Fruit fly (Drosophila melanogaster): ENCODE data around the gene CG42464.

DNA sequence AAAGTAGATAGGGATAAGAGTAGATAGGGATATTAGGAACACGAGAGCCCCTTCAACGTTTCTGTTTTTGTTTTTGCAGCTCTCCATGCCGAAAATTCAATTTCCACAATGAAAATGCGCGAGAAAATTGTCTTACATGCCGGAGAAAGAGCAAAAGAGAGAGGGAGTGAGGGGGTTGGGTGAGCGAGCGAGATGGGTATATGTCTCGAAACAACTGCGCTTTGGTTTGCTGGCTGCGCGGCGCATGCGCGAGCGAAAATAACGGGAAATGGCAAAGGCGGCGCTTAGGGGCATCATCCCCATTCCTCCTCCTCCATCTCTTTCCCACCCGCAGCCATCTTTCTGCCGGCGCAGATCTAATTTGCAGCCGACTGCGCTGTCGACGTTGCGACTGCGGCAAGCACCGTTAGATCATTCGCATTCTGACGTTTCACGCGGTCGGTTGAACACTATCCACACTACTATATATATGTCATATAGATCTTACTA, 36.9 kb upstream of the CG42464 start, which contains the start of gene Drgx:
- TF ChIP-seq Clk (GFP tag; optimal IDR thresholded peaks at IDR 0.05): no peak
- TF ChIP-seq CG12768 (GFP tag; optimal IDR thresholded peaks at IDR 0.05): no peak
- TF ChIP-seq CG11617 (GFP tag; optimal IDR thresholded peaks at IDR 0.05): no peak
- no peak for TF ChIP-seq bab1 (GFP tag; optimal IDR thresholded peaks at IDR 0.05)
- TF ChIP-seq Hr96 (GFP tag; optimal IDR thresholded peaks at IDR 0.05): no peak
- no peak for TF ChIP-seq cnc (optimal IDR thresholded peaks at IDR 0.05)
- TF ChIP-seq Mnt (GFP tag; optimal IDR thresholded peaks at IDR 0.05): no peak
- peak; percentile 46 for TF ChIP-seq ovo (GFP tag; optimal IDR thresholded peaks at IDR 0.05)
- no peak for TF ChIP-seq kay (GFP tag; ENCODE audit: borderline replicate concordance)
- TF ChIP-seq CG5204 (GFP tag; optimal IDR thresholded peaks at IDR 0.05): no peak
